Worm (Caenorhabditis elegans) whole organism, L4 larva: Measurements from ENCODE around the gene C13G3.12.

Experiments used
- aha-1 ChIP-seq: fragments of 150-350 bp; peaks from one replicate; lab custom pipeline; 2014; ENCODE audit warnings: missing biosample characterization, missing genetic modification characterization
- ces-1 ChIP-seq: fragments of 150-350 bp; sonication (generic microtip); optimal IDR thresholded peaks from 4 replicates; lab custom pipeline; 2014; ENCODE audit warnings: missing biosample characterization, missing genetic modification reagents, missing genetic modification characterization
- egl-27 ChIP-seq: sonication (generic microtip); optimal IDR thresholded peaks from 3 replicates; lab custom pipeline; 2017; ENCODE audit warnings: missing biosample characterization, missing genetic modification reagents, missing genetic modification characterization
- fkh-10 ChIP-seq: fragments of 150-350 bp; optimal IDR thresholded peaks from 2 replicates; lab custom pipeline; 2014; ENCODE audit warnings: missing biosample characterization, missing genetic modification reagents, missing genetic modification characterization
- jun-1 ChIP-seq: fragments of 150-350 bp; optimal IDR thresholded peaks from 2 replicates; lab custom pipeline; 2014; ENCODE audit warnings: missing biosample characterization, missing genetic modification reagents, missing genetic modification characterization
- lin-13 ChIP-seq: fragments of 150-350 bp; optimal IDR thresholded peaks from 2 replicates; lab custom pipeline; 2014; ENCODE audit warnings: missing biosample characterization, missing genetic modification reagents, missing genetic modification characterization
- lin-15B ChIP-seq: fragments of 150-350 bp; sonication (generic microtip); optimal IDR thresholded peaks from 3 replicates; lab custom pipeline; 2014; ENCODE audit warnings: missing biosample characterization, missing genetic modification characterization
- nhr-10 ChIP-seq: fragments of 150-350 bp; optimal IDR thresholded peaks from 2 replicates; lab custom pipeline; 2014; ENCODE audit warnings: missing biosample characterization, missing genetic modification characterization
- nhr-28 ChIP-seq: fragments of 150-350 bp; optimal IDR thresholded peaks from 2 replicates; lab custom pipeline; 2014; ENCODE audit warnings: missing biosample characterization, missing genetic modification characterization
- rbr-2 ChIP-seq: sonication (generic microtip); optimal IDR thresholded peaks from 2 replicates; lab custom pipeline; 2016; ENCODE audit warnings: missing genotype, missing genetic modification characterization, missing compliant biosample characterization

- TF ChIP-seq nhr-28 (tag; lab: Kevin White, UChicago) (no peak), lin-13 (GFP tag; lab: Kevin White, UChicago) (no peak), fkh-10 (GFP tag; lab: Kevin White, UChicago) (no peak), nhr-10 (tag; lab: Kevin White, UChicago) (no peak), lin-15B (tag; lab: Kevin White, UChicago) (no peak), egl-27 (tag; lab: Kevin White, UChicago) (no peak), rbr-2 (no peak), jun-1 (tag; lab: Kevin White, UChicago) (no peak), ces-1 (GFP tag; lab: Kevin White, UChicago) (no peak), aha-1 (tag; lab: Kevin White, UChicago) (no peak)
Observed at ce11 chrV:11040020-11040419, 17.3 kb upstream of the C13G3.12 start, which contains the start of gene C45B11.9.
